Worm (Caenorhabditis elegans) whole organism, late embryonic: ENCODE data around the gene R09H3.3.

Source experiments
- ets-4 ChIP-seq: sonication (generic microtip); optimal IDR thresholded peaks from 2 replicates; lab custom pipeline; 2016; ENCODE audit warnings: missing genetic modification characterization, missing compliant biosample characterization
- nfya-1 ChIP-seq: sonication (generic microtip); optimal IDR thresholded peaks from 2 replicates; lab custom pipeline; 2017; ENCODE audit warnings: missing genetic modification characterization, mild to moderate bottlenecking, missing compliant biosample characterization, antibody characterized with exemption, moderate library complexity

- TF ChIP-seq nfya-1 (tag; lab: Kevin White, UChicago) (no peak), ets-4 (tag; lab: Kevin White, UChicago) (no peak)
Measured at ce11 chrX:1643442-1644096, 25.1 kb downstream of the R09H3.3 start.
